Worm (Caenorhabditis elegans) whole organism, L4 larva: ENCODE results near the gene W03B1.9.

Experiments used
- D1046.2 ChIP-seq: fragments of 200-800 bp; sonication (Bioruptor generic); IDR thresholded peaks from 2 replicates; pipeline ENCODE4 v1.3.6; 2022; ENCODE audit warnings: missing genetic modification characterization, missing compliant biosample characterization
- F37D6.2 ChIP-seq: sonication (generic microtip); optimal IDR thresholded peaks from 2 replicates; lab custom pipeline; 2016; ENCODE audit warnings: mild to moderate bottlenecking, missing genetic modification characterization, missing compliant biosample characterization
- F49E8.2 ChIP-seq: sonication (generic microtip); optimal IDR thresholded peaks from 2 replicates; lab custom pipeline; 2016; ENCODE audit warnings: missing compliant biosample characterization, mild to moderate bottlenecking, missing genetic modification characterization, borderline replicate concordance
- R02D3.7 ChIP-seq: fragments of 150-350 bp; sonication (generic microtip); optimal IDR thresholded peaks from 3 replicates; lab custom pipeline; 2014; ENCODE audit warnings: missing biosample characterization, missing genetic modification characterization
- Y105C5A.15 ChIP-seq: fragments of 200-800 bp; sonication (Bioruptor generic); IDR thresholded peaks from 2 replicates; pipeline ENCODE4 v1.3.6; 2022; ENCODE audit warnings: missing genetic modification characterization, missing compliant biosample characterization
- Y75B8A.6 ChIP-seq: fragments of 200-800 bp; sonication (Bioruptor generic); IDR thresholded peaks from 2 replicates; pipeline ENCODE4 v1.3.6; 2022; ENCODE audit warnings: missing genetic modification reagents, missing genetic modification characterization, missing compliant biosample characterization
- ZK337.2 ChIP-seq: fragments of 200-800 bp; sonication (Bioruptor generic); IDR thresholded peaks from 2 replicates; pipeline ENCODE4 v1.3.6; 2022; ENCODE audit warnings: missing genetic modification reagents, missing genetic modification characterization, missing compliant biosample characterization
- aly-2 ChIP-seq: sonication (generic microtip); optimal IDR thresholded peaks from 2 replicates; lab custom pipeline; 2018; ENCODE audit warnings: missing biosample characterization, missing genetic modification characterization
- ama-1 ChIP-seq: fragments of 150-350 bp; optimal IDR thresholded peaks from 2 replicates; lab custom pipeline; 2014; ENCODE audit warnings: inconsistent platforms, mixed read lengths
- ceh-20 ChIP-seq: fragments of 200-800 bp; sonication (Bioruptor generic); IDR thresholded peaks from 2 replicates; pipeline ENCODE4 v1.3.6; 2022; ENCODE audit warnings: missing genetic modification reagents, missing genetic modification characterization, missing compliant biosample characterization
- ces-1 ChIP-seq: fragments of 150-350 bp; sonication (generic microtip); optimal IDR thresholded peaks from 4 replicates; lab custom pipeline; 2014; ENCODE audit warnings: missing biosample characterization, missing genetic modification reagents, missing genetic modification characterization
- daf-16 ChIP-seq, 3 experiments: sonication (generic microtip); optimal IDR thresholded peaks; 2 replicates each; lab custom pipeline; 2016 to 2017; ENCODE audit warnings: missing genetic modification characterization in 3 of 3, missing genetic modification reagents in 3 of 3, mild to moderate bottlenecking in 2 of 3, missing compliant biosample characterization in 2 of 3, missing biosample characterization in 1 of 3, moderate library complexity in 1 of 3
- daf-19 ChIP-seq: fragments of 200-800 bp; sonication (Bioruptor generic); conservative IDR thresholded peaks from 2 replicates; pipeline ENCODE4 v1.3.6; 2022; ENCODE audit warnings: missing genetic modification characterization, missing compliant biosample characterization
- daf-8 ChIP-seq: fragments of 200-800 bp; sonication (Bioruptor generic); IDR thresholded peaks from 2 replicates; pipeline ENCODE4 v1.3.6; 2022; ENCODE audit warnings: missing genetic modification characterization, missing compliant biosample characterization
- dmd-9 ChIP-seq: fragments of 200-800 bp; sonication (Bioruptor generic); IDR thresholded peaks from 2 replicates; pipeline ENCODE4 v1.3.6; 2022; ENCODE audit warnings: missing genetic modification reagents, missing genetic modification characterization, missing compliant biosample characterization
- duxl-1 ChIP-seq: sonication (generic microtip); optimal IDR thresholded peaks from 2 replicates; lab custom pipeline; 2016; ENCODE audit warnings: mild to moderate bottlenecking, missing genetic modification characterization, moderate library complexity, missing compliant biosample characterization; ENCODE audit not compliant: poor library complexity
- egl-43 ChIP-seq: fragments of 200-800 bp; sonication (Bioruptor generic); IDR thresholded peaks from 2 replicates; pipeline ENCODE4 v1.3.6; 2022; ENCODE audit warnings: missing genetic modification reagents, missing genetic modification characterization, missing compliant biosample characterization
- gei-8 ChIP-seq: fragments of 200-800 bp; sonication (Bioruptor generic); optimal IDR thresholded peaks from 2 replicates; lab custom pipeline; 2018; ENCODE audit warnings: mild to moderate bottlenecking, missing genetic modification characterization, missing compliant biosample characterization
- hif-1 ChIP-seq, 2 experiments: sonication (generic microtip); optimal IDR thresholded peaks; 2 replicates each; lab custom pipeline; 2016 to 2017; ENCODE audit warnings: missing compliant biosample characterization in 2 of 2, missing genetic modification characterization in 2 of 2, missing genetic modification reagents in 2 of 2, missing genotype in 2 of 2, mild to moderate bottlenecking in 1 of 2
- hmg-1.1 ChIP-seq: fragments of 200-800 bp; sonication (Bioruptor generic); IDR thresholded peaks from 2 replicates; pipeline ENCODE4 v1.3.6; 2022; ENCODE audit warnings: missing genetic modification reagents, missing genetic modification characterization, missing compliant biosample characterization
- jun-1 ChIP-seq: fragments of 150-350 bp; optimal IDR thresholded peaks from 2 replicates; lab custom pipeline; 2014; ENCODE audit warnings: missing biosample characterization, missing genetic modification reagents, missing genetic modification characterization
- lin-1 ChIP-seq: fragments of 200-800 bp; sonication (Bioruptor generic); IDR thresholded peaks from 2 replicates; pipeline ENCODE4 v1.3.6; 2022; ENCODE audit warnings: missing genetic modification reagents, missing genetic modification characterization, missing compliant biosample characterization
- lin-29 ChIP-seq: fragments of 200-800 bp; sonication (Bioruptor generic); IDR thresholded peaks from 2 replicates; pipeline ENCODE4 v1.3.6; 2022; ENCODE audit warnings: missing genetic modification reagents, missing genetic modification characterization, missing compliant biosample characterization
- lin-39 ChIP-seq: fragments of 150-350 bp; optimal IDR thresholded peaks from 2 replicates; lab custom pipeline; 2014; ENCODE audit warnings: missing biosample characterization, missing genetic modification reagents, missing genetic modification characterization
- lsy-2 ChIP-seq, 2 experiments: fragments of 150-350 bp in 1 of 2; sonication (generic microtip) in 1 of 2; optimal IDR thresholded peaks; 2 replicates each; lab custom pipeline; 2014 to 2017; ENCODE audit warnings: missing biosample characterization in 2 of 2, missing genetic modification characterization in 2 of 2
- mep-1 ChIP-seq: fragments of 150-350 bp; sonication (generic microtip); optimal IDR thresholded peaks from 3 replicates; lab custom pipeline; 2014; ENCODE audit warnings: missing biosample characterization, missing genetic modification characterization
- mes-2 ChIP-seq: sonication (generic microtip); optimal IDR thresholded peaks from 2 replicates; lab custom pipeline; 2016; ENCODE audit warnings: missing genotype, mild to moderate bottlenecking, missing genetic modification characterization, missing compliant biosample characterization; ENCODE audit not compliant: poor library complexity, severe bottlenecking
- mxl-2 ChIP-seq: fragments of 200-800 bp; sonication (Bioruptor generic); conservative IDR thresholded peaks from 2 replicates; pipeline ENCODE4 v1.3.6; 2022; ENCODE audit warnings: missing genetic modification reagents, missing genetic modification characterization, missing compliant biosample characterization
- mxl-3 ChIP-seq: fragments of 200-800 bp; sonication (Bioruptor generic); optimal IDR thresholded peaks from 2 replicates; lab custom pipeline; 2018; ENCODE audit warnings: mild to moderate bottlenecking, missing genetic modification characterization, missing compliant biosample characterization
- nhr-10 ChIP-seq: fragments of 150-350 bp; optimal IDR thresholded peaks from 2 replicates; lab custom pipeline; 2014; ENCODE audit warnings: missing biosample characterization, missing genetic modification characterization
- nhr-111 ChIP-seq: fragments of 200-800 bp; sonication (Bioruptor generic); optimal IDR thresholded peaks from 2 replicates; lab custom pipeline; 2018; ENCODE audit warnings: mild to moderate bottlenecking, missing genetic modification characterization, missing compliant biosample characterization
- nhr-25 ChIP-seq: sonication (generic microtip); optimal IDR thresholded peaks from 2 replicates; lab custom pipeline; 2017; ENCODE audit warnings: missing genetic modification characterization, mild to moderate bottlenecking, missing compliant biosample characterization, antibody characterized with exemption, moderate library complexity, borderline replicate concordance; ENCODE audit not compliant: insufficient read depth
- nhr-6 ChIP-seq: fragments of 150-350 bp; optimal IDR thresholded peaks from 2 replicates; lab custom pipeline; 2014; ENCODE audit warnings: missing biosample characterization, missing genetic modification characterization
- nhr-76 ChIP-seq: fragments of 150-350 bp; optimal IDR thresholded peaks from 2 replicates; lab custom pipeline; 2014; ENCODE audit warnings: missing biosample characterization, missing genetic modification characterization
- nhr-77 ChIP-seq: fragments of 150-350 bp; optimal IDR thresholded peaks from 2 replicates; lab custom pipeline; 2014; ENCODE audit warnings: missing biosample characterization, missing genetic modification characterization
- rbr-2 ChIP-seq: sonication (generic microtip); optimal IDR thresholded peaks from 2 replicates; lab custom pipeline; 2016; ENCODE audit warnings: missing genotype, missing genetic modification characterization, missing compliant biosample characterization
- saeg-2 ChIP-seq: fragments of 200-800 bp; sonication (Bioruptor generic); IDR thresholded peaks from 2 replicates; pipeline ENCODE4 v1.3.6; 2022; ENCODE audit warnings: missing genetic modification reagents, missing genetic modification characterization, missing compliant biosample characterization
- sdz-12 ChIP-seq: fragments of 200-800 bp; sonication (Bioruptor generic); optimal IDR thresholded peaks from 2 replicates; lab custom pipeline; 2018; ENCODE audit warnings: mild to moderate bottlenecking, missing genetic modification characterization, missing compliant biosample characterization
- spr-3 ChIP-seq: fragments of 200-800 bp; sonication (Bioruptor generic); optimal IDR thresholded peaks from 2 replicates; lab custom pipeline; 2018; ENCODE audit warnings: mild to moderate bottlenecking, missing genetic modification characterization, missing compliant biosample characterization
- tag-97 ChIP-seq: fragments of 200-800 bp; sonication (Bioruptor generic); IDR thresholded peaks from 2 replicates; pipeline ENCODE4 v1.3.6; 2022; ENCODE audit warnings: missing genetic modification characterization, missing compliant biosample characterization
- tra-1 ChIP-seq: fragments of 200-800 bp; sonication (Bioruptor generic); IDR thresholded peaks from 2 replicates; pipeline ENCODE4 v1.3.6; 2022; ENCODE audit warnings: missing genetic modification reagents, missing genetic modification characterization, missing compliant biosample characterization
- unc-62 ChIP-seq, 3 experiments: fragments of 150-350 bp in 1 of 3; sonication (generic microtip); optimal IDR thresholded peaks in 2 of 3; peaks in 1 of 3; 1 replicate in 1 of 3; 2 replicates in 2 of 3; lab custom pipeline; 2014 to 2017; ENCODE audit warnings: missing biosample characterization in 3 of 3, missing genetic modification characterization in 3 of 3, missing genetic modification reagents in 3 of 3, missing genotype in 1 of 3
- zfp-3 ChIP-seq: fragments of 200-800 bp; sonication (Bioruptor generic); conservative IDR thresholded peaks from 2 replicates; pipeline ENCODE4 v1.3.6; 2022; ENCODE audit warnings: missing genetic modification reagents, missing genetic modification characterization, missing compliant biosample characterization
- zip-11 ChIP-seq: fragments of 200-800 bp; sonication (Bioruptor generic); IDR thresholded peaks from 2 replicates; pipeline ENCODE4 v1.3.6; 2022; ENCODE audit warnings: missing genetic modification characterization, missing compliant biosample characterization
- zip-2 ChIP-seq: fragments of 150-350 bp; optimal IDR thresholded peaks from 2 replicates; lab custom pipeline; 2014; ENCODE audit warnings: missing biosample characterization, missing genetic modification characterization
- ztf-11 ChIP-seq: fragments of 150-350 bp; optimal IDR thresholded peaks from 2 replicates; lab custom pipeline; 2014; ENCODE audit warnings: missing biosample characterization, missing genetic modification characterization
- ztf-7 ChIP-seq: fragments of 150-350 bp; optimal IDR thresholded peaks from 2 replicates; lab custom pipeline; 2014; ENCODE audit warnings: missing biosample characterization, missing genetic modification characterization

Gene W03B1.9

DNA sequence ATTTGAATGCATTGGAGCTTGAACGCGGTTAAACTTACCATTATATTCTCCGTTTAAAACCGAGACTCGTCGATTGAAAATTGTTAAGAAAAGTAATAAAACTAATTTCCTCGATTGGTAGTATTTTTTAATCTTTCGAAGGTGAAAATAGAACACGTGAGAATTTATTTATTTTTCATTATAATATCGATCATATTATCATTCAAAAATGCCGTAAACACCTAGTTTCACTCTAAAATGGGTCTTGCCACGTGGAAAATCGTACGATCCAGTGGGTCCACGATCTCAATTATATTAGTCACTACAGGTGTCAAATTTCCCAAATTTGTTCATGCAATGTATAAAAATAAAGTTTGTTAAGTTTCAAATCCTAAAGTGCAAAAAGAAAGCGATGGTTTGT, at the start of gene W03B1.9:
Gene W03B1.9 (minus strand): TSS at position 101 of the 400 bp plus-strand sequence.
- TF ChIP-seq nhr-77 (tag; lab: Kevin White, UChicago) (no peak), rbr-2 (tag; lab: Kevin White, UChicago) (no peak), lin-29 (GFP tag; lab: Robert Waterston, UW) (no peak), ZK337.2 (GFP tag; lab: Robert Waterston, UW) (no peak), ztf-7 (tag; lab: Kevin White, UChicago) (no peak), duxl-1 (tag; lab: Kevin White, UChicago) (no peak), D1046.2 (no peak), mes-2 (tag; lab: Kevin White, UChicago) (no peak), jun-1 (tag; lab: Kevin White, UChicago) (no peak), aly-2 (no peak), zip-11 (GFP tag; lab: Robert Waterston, UW) (no peak), gei-8 (GFP tag; lab: Kevin White, UChicago) (no peak), spr-3 (GFP tag; lab: Kevin White, UChicago) (no peak), tag-97 (GFP tag; lab: Robert Waterston, UW) (no peak), dmd-9 (no peak), hmg-1.1 (GFP tag; lab: Robert Waterston, UW) (no peak), daf-8 (GFP tag; lab: Robert Waterston, UW) (no peak), zfp-3 (no peak), nhr-111 (no peak)

ce11 chrIV:4406054-4406539, 49.3 kb upstream of the W03B1.9 start:
- TF ChIP-seq sdz-12 = peak; percentile 58
- TF ChIP-seq nhr-6 = peak; percentile 44
- TF ChIP-seq lin-1 (GFP tag; lab: Robert Waterston, UW) = peak; percentile 79
- no peak; the same call in 1 of the 2 replicates for TF ChIP-seq tra-1 (GFP tag; lab: Robert Waterston, UW)
- peak; percentile 51 for TF ChIP-seq F37D6.2
- no peak for TF ChIP-seq Y75B8A.6 (GFP tag; lab: Robert Waterston, UW)
- no peak for TF ChIP-seq ces-1 (GFP tag; lab: Kevin White, UChicago)
- no peak for TF ChIP-seq zfp-3
- no peak for TF ChIP-seq Y105C5A.15 (GFP tag; lab: Robert Waterston, UW)
- no peak for TF ChIP-seq ztf-11
- TF ChIP-seq F49E8.2 = no peak
- no peak for TF ChIP-seq zip-2 (tag; lab: Kevin White, UChicago)
- TF ChIP-seq ama-1 (lab: Kevin White, UChicago) = peak; percentile 40
- no peak for TF ChIP-seq nhr-10 (tag; lab: Kevin White, UChicago)
- no peak for TF ChIP-seq tag-97 (GFP tag; lab: Robert Waterston, UW)
- TF ChIP-seq egl-43 (GFP tag; lab: Robert Waterston, UW) = peak; percentile 61; the same call in 1 of the 2 replicates
- TF ChIP-seq zip-11 (GFP tag; lab: Robert Waterston, UW) = no peak
- TF ChIP-seq mxl-3 (GFP tag; lab: Kevin White, UChicago) = peak; percentile 41
- TF ChIP-seq daf-19 (GFP tag; lab: Robert Waterston, UW) = no peak
- TF ChIP-seq mxl-2 (GFP tag; lab: Robert Waterston, UW) = no peak
- no peak for TF ChIP-seq R02D3.7 (tag; lab: Kevin White, UChicago)
- peak; percentile 8 for TF ChIP-seq nhr-25 (tag; lab: Kevin White, UChicago)
- TF ChIP-seq lsy-2 (tag; optimal IDR thresholded peaks at IDR 0.05; lab: Kevin White, UChicago) = peak; percentile 54 to 67
- peak; percentile 84 for TF ChIP-seq mep-1
- TF ChIP-seq nhr-76 (tag; lab: Kevin White, UChicago) = no peak
- peak in 1 of 2 experiments; percentile 73 for TF ChIP-seq hif-1 (tag; optimal IDR thresholded peaks at IDR 0.05; lab: Kevin White, UChicago)
- 0 out of 2 replicates have a peak, but pooled peaks have one; percentile 24 for TF ChIP-seq saeg-2 (GFP tag; lab: Robert Waterston, UW)
- no peak for TF ChIP-seq daf-8 (GFP tag; lab: Robert Waterston, UW)
- TF ChIP-seq spr-3 (GFP tag; lab: Kevin White, UChicago) = no peak
- TF ChIP-seq ceh-20 (GFP tag; lab: Robert Waterston, UW) = no peak
- TF ChIP-seq daf-16 (GFP tag; optimal IDR thresholded peaks at IDR 0.05; lab: Kevin White, UChicago) = no peak
- TF ChIP-seq daf-16 (tag; optimal IDR thresholded peaks at IDR 0.05; lab: Kevin White, UChicago) = peak; percentile 80
- no peak for TF ChIP-seq ztf-7 (tag; lab: Kevin White, UChicago)
- TF ChIP-seq unc-62 (GFP tag; optimal IDR thresholded peaks at IDR 0.05 in 1 of 2; lab: Kevin White, UChicago) = peak in 1 of 2 experiments; percentile 100
- TF ChIP-seq unc-62 (tag; optimal IDR thresholded peaks at IDR 0.05; lab: Kevin White, UChicago) = no peak
- no peak for TF ChIP-seq lin-39 (tag; lab: Kevin White, UChicago)
- TF ChIP-seq nhr-111 = no peak
